Fruit fly (Drosophila melanogaster) whole organism, embryonic: Measurements from ENCODE around the gene Rpn2.

Source experiments
- Atf6 ChIP-seq: fragments of 200-800 bp; sonication (Bioruptor generic); IDR thresholded peaks from 2 replicates; pipeline ENCODE4 v1.3.6; 2022; ENCODE audit warnings: missing biosample characterization, missing genetic modification characterization
- C15 ChIP-seq: fragments of 200-800 bp; sonication (Bioruptor generic); IDR thresholded peaks from 3 replicates; pipeline ENCODE4 v1.3.6; 2022; ENCODE audit warnings: missing biosample characterization, missing genetic modification characterization
- CG10565 ChIP-seq: fragments of 200-800 bp; sonication (Bioruptor generic); optimal IDR thresholded peaks from 3 replicates; lab custom pipeline; 2016; ENCODE audit warnings: missing biosample characterization, mild to moderate bottlenecking, missing genetic modification characterization
- CG11456 ChIP-seq: fragments of 200-800 bp; sonication (Bioruptor generic); IDR thresholded peaks from 3 replicates; pipeline ENCODE4 v1.3.6; 2022; ENCODE audit warnings: missing biosample characterization, missing genetic modification characterization
- CG15269 ChIP-seq: fragments of 200-800 bp; sonication (Bioruptor generic); optimal IDR thresholded peaks from 2 replicates; lab custom pipeline; 2018; ENCODE audit warnings: missing biosample characterization, mild to moderate bottlenecking, missing genetic modification characterization, moderate library complexity
- CG15601 ChIP-seq: fragments of 200-800 bp; sonication (Bioruptor generic); optimal IDR thresholded peaks from 3 replicates; lab custom pipeline; 2019; ENCODE audit warnings: missing biosample characterization, mild to moderate bottlenecking, missing genetic modification characterization, moderate library complexity
- CG1647 ChIP-seq: fragments of 200-800 bp; sonication (Bioruptor generic); optimal IDR thresholded peaks from 3 replicates; lab custom pipeline; 2016; ENCODE audit warnings: missing biosample characterization, missing genetic modification characterization
- CG17612 ChIP-seq: fragments of 200-800 bp; sonication (Bioruptor generic); IDR thresholded peaks from 2 replicates; pipeline ENCODE4 v1.3.6; 2022; ENCODE audit warnings: missing biosample characterization, missing genetic modification characterization
- CG17912 ChIP-seq: fragments of 200-800 bp; sonication (Bioruptor generic); optimal IDR thresholded peaks from 2 replicates; lab custom pipeline; 2018; ENCODE audit warnings: missing biosample characterization, mild to moderate bottlenecking, missing genetic modification characterization
- CG18011 ChIP-seq: fragments of 200-800 bp; sonication (Bioruptor generic); optimal IDR thresholded peaks from 2 replicates; lab custom pipeline; 2017; ENCODE audit warnings: missing biosample characterization, missing genetic modification characterization, mild to moderate bottlenecking, moderate library complexity, missing genotype
- CG2202 ChIP-seq: fragments of 200-800 bp; sonication (Bioruptor generic); optimal IDR thresholded peaks from 2 replicates; lab custom pipeline; 2018; ENCODE audit warnings: missing biosample characterization, mild to moderate bottlenecking, missing genetic modification characterization
- CG3065 ChIP-seq: fragments of 200-800 bp; sonication (Bioruptor generic); optimal IDR thresholded peaks from 2 replicates; lab custom pipeline; 2016; ENCODE audit warnings: missing biosample characterization, missing genetic modification characterization
- CG3163 ChIP-seq: fragments of 200-800 bp; sonication (Bioruptor generic); optimal IDR thresholded peaks from 3 replicates; lab custom pipeline; 2016; ENCODE audit warnings: missing biosample characterization, missing genetic modification characterization
- CG4328 ChIP-seq: fragments of 200-800 bp; sonication (Bioruptor generic); optimal IDR thresholded peaks from 3 replicates; lab custom pipeline; 2017; ENCODE audit warnings: missing biosample characterization, missing genetic modification reagents, missing genetic modification characterization
- CG4707 ChIP-seq: fragments of 200-800 bp; sonication (Bioruptor generic); optimal IDR thresholded peaks from 2 replicates; lab custom pipeline; 2018; ENCODE audit warnings: missing biosample characterization, mild to moderate bottlenecking, missing genetic modification characterization, moderate library complexity
- CG5953 ChIP-seq: fragments of 200-800 bp; sonication (Bioruptor generic); IDR thresholded peaks from 2 replicates; pipeline ENCODE4 v1.3.6; 2022; ENCODE audit warnings: missing biosample characterization, missing genetic modification characterization
- CG7786 ChIP-seq: fragments of 200-800 bp; sonication (Bioruptor generic); optimal IDR thresholded peaks from 2 replicates; lab custom pipeline; 2016; ENCODE audit warnings: missing biosample characterization, missing genetic modification characterization
- CG8944 ChIP-seq: fragments of 200-800 bp; sonication (Bioruptor generic); optimal IDR thresholded peaks from 3 replicates; lab custom pipeline; 2016; ENCODE audit warnings: missing biosample characterization, missing genetic modification characterization
- CG9437 ChIP-seq: fragments of 200-800 bp; sonication (Bioruptor generic); optimal IDR thresholded peaks from 2 replicates; lab custom pipeline; 2018; ENCODE audit warnings: missing biosample characterization, mild to moderate bottlenecking, missing genetic modification characterization
- CG9817 ChIP-seq: fragments of 200-800 bp; sonication (Bioruptor generic); optimal IDR thresholded peaks from 2 replicates; lab custom pipeline; 2018; ENCODE audit warnings: missing biosample characterization, mild to moderate bottlenecking, missing genetic modification characterization, moderate library complexity
- CG9876 ChIP-seq: fragments of 200-800 bp; sonication (Bioruptor generic); optimal IDR thresholded peaks from 2 replicates; lab custom pipeline; 2016; ENCODE audit warnings: missing biosample characterization, missing genetic modification characterization
- Camta ChIP-seq: fragments of 200-800 bp; sonication (Bioruptor generic); optimal IDR thresholded peaks from 2 replicates; lab custom pipeline; 2016; ENCODE audit warnings: missing biosample characterization, missing genetic modification characterization
- Dip2 ChIP-seq: fragments of 200-800 bp; sonication (Bioruptor generic); IDR thresholded peaks from 2 replicates; pipeline ENCODE4 v1.3.6; 2022; ENCODE audit warnings: missing biosample characterization, missing genetic modification characterization
- Dip3 ChIP-seq: fragments of 200-800 bp; sonication (Bioruptor generic); optimal IDR thresholded peaks from 3 replicates; lab custom pipeline; 2016; ENCODE audit warnings: missing biosample characterization, missing genetic modification characterization
- Fer1 ChIP-seq: fragments of 200-800 bp; sonication (Bioruptor generic); optimal IDR thresholded peaks from 2 replicates; lab custom pipeline; 2017; ENCODE audit warnings: missing biosample characterization, mild to moderate bottlenecking, missing genetic modification characterization
- Gug ChIP-seq: fragments of 200-800 bp; sonication (Bioruptor generic); IDR thresholded peaks from 4 replicates; pipeline ENCODE4 v1.3.6; 2022; ENCODE audit warnings: missing biosample characterization, missing genetic modification characterization
- HmgD ChIP-seq: fragments of 200-800 bp; sonication (Bioruptor generic); optimal IDR thresholded peaks from 3 replicates; lab custom pipeline; 2016; ENCODE audit warnings: missing biosample characterization, missing genetic modification characterization
- MTF-1 ChIP-seq: fragments of 200-800 bp; sonication (Bioruptor generic); optimal IDR thresholded peaks from 2 replicates; lab custom pipeline; 2018; ENCODE audit warnings: missing biosample characterization, mild to moderate bottlenecking, missing genetic modification characterization, borderline replicate concordance
- Max ChIP-seq: fragments of 200-800 bp; sonication (Bioruptor generic); optimal IDR thresholded peaks from 2 replicates; lab custom pipeline; 2016; ENCODE audit warnings: missing biosample characterization, mild to moderate bottlenecking, missing genetic modification characterization
- Pdp1 ChIP-seq, 2 experiments: fragments of 200-800 bp; sonication (Bioruptor generic); optimal IDR thresholded peaks; 3 replicates each; lab custom pipeline; 2016; ENCODE audit warnings: missing biosample characterization in 2 of 2, missing genetic modification characterization in 2 of 2, mild to moderate bottlenecking in 1 of 2, moderate library complexity in 1 of 2
- Vsx1 ChIP-seq: fragments of 200-800 bp; sonication (Bioruptor generic); optimal IDR thresholded peaks from 2 replicates; lab custom pipeline; 2017; ENCODE audit warnings: missing biosample characterization, mild to moderate bottlenecking, missing genetic modification characterization, missing genetic modification reagents
- al ChIP-seq: fragments of 200-800 bp; sonication (Bioruptor generic); IDR thresholded peaks from 2 replicates; pipeline ENCODE4 v1.3.6; 2022; ENCODE audit warnings: missing biosample characterization, missing genetic modification characterization
- bbx ChIP-seq: fragments of 200-800 bp; sonication (Bioruptor generic); IDR thresholded peaks from 2 replicates; pipeline ENCODE4 v1.3.6; 2022; ENCODE audit warnings: missing biosample characterization, missing genetic modification characterization; ENCODE audit not compliant: partially characterized antibody
- bowl ChIP-seq: fragments of 200-800 bp; sonication (Bioruptor generic); IDR thresholded peaks from 2 replicates; pipeline ENCODE4 v1.3.6; 2022; ENCODE audit warnings: missing biosample characterization, missing genetic modification characterization
- cad ChIP-seq: fragments of >200 bp; optimal IDR thresholded peaks from 2 replicates; lab custom pipeline; 2017; ENCODE audit warnings: missing biosample characterization, missing genetic modification characterization
- chm ChIP-seq: fragments of 200-800 bp; sonication (Bioruptor generic); IDR thresholded peaks from 2 replicates; pipeline ENCODE4 v1.3.6; 2022; ENCODE audit warnings: missing biosample characterization, missing genetic modification characterization
- corto ChIP-seq: fragments of 200-800 bp; sonication (Bioruptor generic); optimal IDR thresholded peaks from 2 replicates; lab custom pipeline; 2016; ENCODE audit warnings: missing biosample characterization, mild to moderate bottlenecking, missing genetic modification characterization, moderate library complexity
- esg ChIP-seq: fragments of 200-800 bp; sonication (Bioruptor generic); conservative IDR thresholded peaks from 2 replicates; pipeline ENCODE4 v1.3.6; 2022; ENCODE audit warnings: missing biosample characterization, missing genetic modification characterization
- fu2 ChIP-seq: fragments of 200-800 bp; sonication (Bioruptor generic); optimal IDR thresholded peaks from 2 replicates; lab custom pipeline; 2016; ENCODE audit warnings: missing biosample characterization, missing genetic modification characterization
- gce ChIP-seq: fragments of 200-800 bp; sonication (Bioruptor generic); IDR thresholded peaks from 3 replicates; pipeline ENCODE4 v1.3.6; 2022; ENCODE audit warnings: missing biosample characterization, missing genetic modification characterization
- gem ChIP-seq: fragments of 200-800 bp; sonication (Bioruptor generic); optimal IDR thresholded peaks from 2 replicates; lab custom pipeline; 2019; ENCODE audit warnings: missing biosample characterization, mild to moderate bottlenecking, missing genetic modification characterization, moderate library complexity
- grn ChIP-seq: fragments of 200-800 bp; sonication (Bioruptor generic); optimal IDR thresholded peaks from 3 replicates; lab custom pipeline; 2017; ENCODE audit warnings: missing biosample characterization, missing genetic modification characterization
- gt ChIP-seq: fragments of 200-800 bp; sonication (Bioruptor generic); IDR thresholded peaks from 2 replicates; pipeline ENCODE4 v1.3.6; 2022; ENCODE audit warnings: missing biosample characterization, missing genetic modification characterization
- pita ChIP-seq: fragments of 200-800 bp; sonication (Bioruptor generic); optimal IDR thresholded peaks from 2 replicates; lab custom pipeline; 2017; ENCODE audit warnings: missing biosample characterization, mild to moderate bottlenecking, missing genetic modification characterization
- pzg ChIP-seq: fragments of 200-800 bp; sonication (Bioruptor generic); optimal IDR thresholded peaks from 3 replicates; lab custom pipeline; 2018; ENCODE audit warnings: missing biosample characterization, mild to moderate bottlenecking, missing genetic modification characterization, moderate library complexity
- sens-2 ChIP-seq: fragments of 200-800 bp; sonication (Bioruptor generic); IDR thresholded peaks from 2 replicates; pipeline ENCODE4 v1.3.6; 2022; ENCODE audit warnings: missing biosample characterization, missing genetic modification characterization
- sna ChIP-seq: fragments of 200-800 bp; sonication (Bioruptor generic); IDR thresholded peaks from 2 replicates; pipeline ENCODE4 v1.3.6; 2022; ENCODE audit warnings: missing biosample characterization, missing genetic modification characterization; ENCODE audit not compliant: partially characterized antibody
- sob ChIP-seq: fragments of 200-800 bp; sonication (Bioruptor generic); IDR thresholded peaks from 2 replicates; pipeline ENCODE4 v1.3.6; 2022; ENCODE audit warnings: missing biosample characterization, missing genetic modification characterization
- sr ChIP-seq: fragments of 200-800 bp; sonication (Bioruptor generic); IDR thresholded peaks from 3 replicates; pipeline ENCODE4 v1.3.6; 2022; ENCODE audit warnings: missing biosample characterization, missing genetic modification characterization
- unc-4 ChIP-seq: fragments of 200-800 bp; sonication (Bioruptor generic); IDR thresholded peaks from 2 replicates; pipeline ENCODE4 v1.3.6; 2022; ENCODE audit warnings: missing biosample characterization, missing genetic modification characterization; ENCODE audit not compliant: partially characterized antibody
- yki ChIP-seq: fragments of >200 bp; optimal IDR thresholded peaks from 3 replicates; lab custom pipeline; 2018
- zf30C ChIP-seq: fragments of 200-800 bp; sonication (Bioruptor generic); optimal IDR thresholded peaks from 3 replicates; lab custom pipeline; 2018; ENCODE audit warnings: missing biosample characterization, mild to moderate bottlenecking, missing genetic modification characterization

The Rpn2 gene

dm6 chr3R:29153197-29153644 is at the start of gene Rpn2, which contains the start of gene Slbp (continued):
- no peak for TF ChIP-seq grn (GFP tag; lab: Kevin White, UChicago)
- no peak for TF ChIP-seq al (GFP tag; lab: Robert Waterston, UW)
- no peak for TF ChIP-seq CG17612 (GFP tag; lab: Robert Waterston, UW)
- TF ChIP-seq gem (tag; lab: Kevin White, UChicago) = peak; percentile 26
- TF ChIP-seq fu2 = peak; percentile 26
- no peak for TF ChIP-seq Dip2 (GFP tag; lab: Robert Waterston, UW)
- TF ChIP-seq pita = no peak
- TF ChIP-seq MTF-1 = no peak
- no peak for TF ChIP-seq gce
- TF ChIP-seq CG3065 = no peak
- TF ChIP-seq CG9437 (GFP tag; lab: Kevin White, UChicago) = no peak
- no peak for TF ChIP-seq Vsx1 (GFP tag; lab: Kevin White, UChicago)
- peak; percentile 31 to 70 for TF ChIP-seq Pdp1 (GFP tag; optimal IDR thresholded peaks at IDR 0.05; lab: Kevin White, UChicago)
- TF ChIP-seq yki (lab: Kevin White, UChicago) = no peak
- peak; percentile 19 for TF ChIP-seq CG9817 (tag; lab: Kevin White, UChicago)
- peak; percentile 98 for TF ChIP-seq pzg (GFP tag; lab: Kevin White, UChicago)
- TF ChIP-seq CG3163 (GFP tag; lab: Kevin White, UChicago) = peak; percentile 59
- TF ChIP-seq Camta (GFP tag; lab: Kevin White, UChicago) = peak; percentile 3
- TF ChIP-seq cad = no peak
- no peak for TF ChIP-seq CG11456 (GFP tag; lab: Robert Waterston, UW)
- TF ChIP-seq bowl (GFP tag; lab: Robert Waterston, UW) = no peak
- no peak for TF ChIP-seq CG10565 (GFP tag; lab: Kevin White, UChicago)
- TF ChIP-seq esg (GFP tag; lab: Robert Waterston, UW) = no peak
- peak; percentile 7 for TF ChIP-seq CG9876 (GFP tag; lab: Kevin White, UChicago)
- no peak for TF ChIP-seq corto (GFP tag; lab: Kevin White, UChicago)
- no peak for TF ChIP-seq sens-2 (GFP tag; lab: Robert Waterston, UW)
- TF ChIP-seq unc-4 (GFP tag; lab: Robert Waterston, UW) = peak; percentile 97
- TF ChIP-seq sr (GFP tag; lab: Robert Waterston, UW) = no peak
- TF ChIP-seq C15 = no peak
- peak; percentile 92 for TF ChIP-seq sna (GFP tag; lab: Robert Waterston, UW)
- no peak for TF ChIP-seq CG17912 (GFP tag; lab: Kevin White, UChicago)
- no peak for TF ChIP-seq zf30C
- no peak for TF ChIP-seq chm (GFP tag; lab: Robert Waterston, UW)
- TF ChIP-seq CG5953 (GFP tag; lab: Robert Waterston, UW) = no peak
- TF ChIP-seq HmgD (GFP tag; lab: Kevin White, UChicago) = peak; percentile 62
- TF ChIP-seq CG15601 (tag; lab: Kevin White, UChicago) = peak; percentile 10
- peak; percentile 68 for TF ChIP-seq Fer1 (GFP tag; lab: Kevin White, UChicago)
- peak; percentile 43 for TF ChIP-seq Max (GFP tag; lab: Kevin White, UChicago)
- no peak for TF ChIP-seq CG2202 (tag; lab: Kevin White, UChicago)
- peak; percentile 17; the same call in 1 of the 4 replicates for TF ChIP-seq Gug
- peak; percentile 90 for TF ChIP-seq bbx (GFP tag; lab: Robert Waterston, UW)
- peak; percentile 41 for TF ChIP-seq CG1647
- peak; percentile 55 for TF ChIP-seq CG7786 (GFP tag; lab: Kevin White, UChicago)
- no peak for TF ChIP-seq CG4328
- TF ChIP-seq CG8944 (GFP tag; lab: Kevin White, UChicago) = peak; percentile 7
- TF ChIP-seq Atf6 (GFP tag; lab: Robert Waterston, UW) = no peak
- TF ChIP-seq Dip3 = peak; percentile 45
- peak; percentile 30 for TF ChIP-seq CG18011 (GFP tag; lab: Kevin White, UChicago)
- no peak for TF ChIP-seq CG15269
- TF ChIP-seq CG4707 (GFP tag; lab: Kevin White, UChicago) = no peak
- no peak for TF ChIP-seq gt (GFP tag; lab: Robert Waterston, UW)
- peak; percentile 62 for TF ChIP-seq sob
